Worm (Caenorhabditis elegans): ENCODE data around the gene str-112.

ce11 chrV:7153046-7153445 is 14.8 kb upstream of the str-112 start, which contains the start of gene fat-7:
- no peak for TF ChIP-seq swsn-7 (tag; optimal IDR thresholded peaks at IDR 0.05)
- no peak for TF ChIP-seq jun-1 (tag; optimal IDR thresholded peaks at IDR 0.05)
- no peak for TF ChIP-seq skn-1 (tag; optimal IDR thresholded peaks at IDR 0.05)
- no peak for TF ChIP-seq nhr-28 (tag; optimal IDR thresholded peaks at IDR 0.05)
- TF ChIP-seq nhr-76 (tag; optimal IDR thresholded peaks at IDR 0.05), result no peak
- TF ChIP-seq ces-1 (GFP tag; optimal IDR thresholded peaks at IDR 0.05), result no peak
- no peak for TF ChIP-seq mep-1 (tag; optimal IDR thresholded peaks at IDR 0.05)
- TF ChIP-seq lin-35 (GFP tag; optimal IDR thresholded peaks at IDR 0.05), result no peak
- TF ChIP-seq nhr-85 (tag), result no peak
- no peak for TF ChIP-seq ztf-11 (tag; optimal IDR thresholded peaks at IDR 0.05)

Measured in whole organism, L1 larva.